Worm (Caenorhabditis elegans): ENCODE results near the gene Y44A6C.2.
A peak's percentile ranks its signal among the peaks of the same experiment; 100 is the strongest.

Y44A6C.2 gene

ce11 chrV:20746805-20747204 is 24.8 kb downstream of the Y44A6C.2 start:
- TF ChIP-seq flt-1 (GFP tag; IDR thresholded peaks at IDR 0.05) = no peak
- TF ChIP-seq ref-1 (GFP tag; conservative IDR thresholded peaks at IDR 0.05) = no peak
- no peak for TF ChIP-seq ztf-29 (GFP tag; IDR thresholded peaks at IDR 0.05)
- no peak for TF ChIP-seq tab-1 (GFP tag; IDR thresholded peaks at IDR 0.05)
- TF ChIP-seq T22C8.4 (GFP tag; IDR thresholded peaks at IDR 0.05) = no peak
- no peak for TF ChIP-seq med-1 (GFP tag; optimal IDR thresholded peaks at IDR 0.05; ENCODE audit: insufficient read depth)
- TF ChIP-seq cog-1 (tag; optimal IDR thresholded peaks at IDR 0.05) = no peak
- no peak for TF ChIP-seq klf-2 (GFP tag; conservative IDR thresholded peaks at IDR 0.05)
- TF ChIP-seq ztf-23 (GFP tag; IDR thresholded peaks at IDR 0.05) = no peak

DNA sequence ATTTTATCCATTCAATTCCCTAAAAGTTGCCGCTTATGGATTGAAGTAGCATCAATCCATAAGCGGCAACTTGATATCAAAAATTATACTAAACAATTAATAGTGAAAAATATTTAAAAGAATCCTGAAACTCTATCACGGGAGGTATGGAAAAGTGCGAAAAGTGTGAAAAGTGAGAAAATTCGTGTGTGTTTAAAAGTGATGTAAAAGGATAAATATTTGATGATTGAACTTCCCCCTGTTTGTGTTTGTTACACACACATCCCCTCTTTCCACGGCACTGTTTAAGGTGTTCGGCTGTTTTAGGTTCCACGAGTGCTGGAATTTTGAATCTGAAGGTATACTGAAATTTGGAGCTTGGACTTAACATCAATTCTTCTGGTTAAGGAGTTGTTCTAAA is 25.9 kb downstream of the Y44A6C.2 start:
- TF ChIP-seq ztf-23 (GFP tag; IDR thresholded peaks at IDR 0.05) = no peak

ce11 chrV:20749098-20749497 is 27.1 kb downstream of the Y44A6C.2 start:
- TF ChIP-seq ref-1 (GFP tag; conservative IDR thresholded peaks at IDR 0.05) (no peak), ztf-23 (GFP tag; IDR thresholded peaks at IDR 0.05) (no peak), cog-1 (tag; optimal IDR thresholded peaks at IDR 0.05) (no peak), T22C8.4 (GFP tag; IDR thresholded peaks at IDR 0.05) (no peak), tab-1 (GFP tag; IDR thresholded peaks at IDR 0.05) (no peak), ztf-29 (GFP tag; IDR thresholded peaks at IDR 0.05) (no peak), flt-1 (GFP tag; IDR thresholded peaks at IDR 0.05) (no peak), med-1 (GFP tag; optimal IDR thresholded peaks at IDR 0.05; ENCODE audit: insufficient read depth) (no peak), klf-2 (GFP tag; conservative IDR thresholded peaks at IDR 0.05) (no peak)

- TF ChIP-seq tab-1 (GFP tag; IDR thresholded peaks at IDR 0.05) (no peak), ztf-29 (GFP tag; IDR thresholded peaks at IDR 0.05) (0 out of 2 replicates have a peak, but pooled peaks have one; percentile 39)
Observed at ce11 chrV:20752609-20753102, 30.6 kb downstream of the Y44A6C.2 start, which contains the start of gene pha-4. pha-4 (plus strand) TSS chrV:20753052.

DNA sequence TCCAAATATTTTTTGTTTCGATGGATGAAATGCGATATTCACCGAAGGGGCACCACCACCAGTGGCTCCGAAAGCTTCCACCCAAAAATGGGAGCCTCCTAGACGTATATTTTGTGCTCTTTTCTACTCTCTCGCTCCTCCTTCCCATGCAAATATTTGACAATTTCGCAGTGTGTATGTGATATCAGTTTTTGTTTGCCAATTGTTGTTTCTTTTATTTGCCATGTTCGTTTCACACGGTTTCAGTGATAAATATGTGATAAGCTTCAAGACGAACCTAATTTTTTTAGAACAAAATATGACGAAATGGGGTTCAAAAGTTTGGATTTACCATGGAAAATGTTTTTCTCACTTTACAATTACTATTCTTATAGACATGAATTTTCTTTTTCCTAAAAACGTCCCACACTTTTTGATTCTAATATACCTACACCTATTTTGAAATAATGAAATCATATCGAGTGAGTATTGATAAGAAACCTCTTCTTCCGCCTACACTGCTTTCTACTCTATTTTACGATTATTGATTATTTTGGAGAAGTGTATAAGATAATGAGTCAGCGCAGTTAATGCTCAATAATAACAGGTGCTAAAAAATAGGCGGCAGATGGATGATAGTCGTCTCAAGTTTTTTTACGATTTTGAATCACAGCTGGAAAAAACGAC is 31.9 kb downstream of the Y44A6C.2 start:
- TF ChIP-seq ref-1 (GFP tag; conservative IDR thresholded peaks at IDR 0.05) (no peak), flt-1 (GFP tag; IDR thresholded peaks at IDR 0.05) (no peak), ztf-29 (GFP tag; IDR thresholded peaks at IDR 0.05) (no peak), klf-2 (GFP tag; conservative IDR thresholded peaks at IDR 0.05) (no peak), med-1 (GFP tag; optimal IDR thresholded peaks at IDR 0.05; ENCODE audit: insufficient read depth) (no peak), T22C8.4 (GFP tag; IDR thresholded peaks at IDR 0.05) (no peak), cog-1 (tag; optimal IDR thresholded peaks at IDR 0.05) (no peak), ztf-23 (GFP tag; IDR thresholded peaks at IDR 0.05) (no peak), tab-1 (GFP tag; IDR thresholded peaks at IDR 0.05) (no peak)

ce11 chrV:20755494-20755893 is 33.5 kb downstream of the Y44A6C.2 start:
- TF ChIP-seq med-1 (GFP tag; optimal IDR thresholded peaks at IDR 0.05; ENCODE audit: insufficient read depth) (no peak), tab-1 (GFP tag; IDR thresholded peaks at IDR 0.05) (no peak), ref-1 (GFP tag; conservative IDR thresholded peaks at IDR 0.05) (no peak), flt-1 (GFP tag; IDR thresholded peaks at IDR 0.05) (no peak), ztf-29 (GFP tag; IDR thresholded peaks at IDR 0.05) (no peak), klf-2 (GFP tag; conservative IDR thresholded peaks at IDR 0.05) (no peak), T22C8.4 (GFP tag; IDR thresholded peaks at IDR 0.05) (no peak), cog-1 (tag; optimal IDR thresholded peaks at IDR 0.05) (no peak), ztf-23 (GFP tag; IDR thresholded peaks at IDR 0.05) (no peak)

DNA sequence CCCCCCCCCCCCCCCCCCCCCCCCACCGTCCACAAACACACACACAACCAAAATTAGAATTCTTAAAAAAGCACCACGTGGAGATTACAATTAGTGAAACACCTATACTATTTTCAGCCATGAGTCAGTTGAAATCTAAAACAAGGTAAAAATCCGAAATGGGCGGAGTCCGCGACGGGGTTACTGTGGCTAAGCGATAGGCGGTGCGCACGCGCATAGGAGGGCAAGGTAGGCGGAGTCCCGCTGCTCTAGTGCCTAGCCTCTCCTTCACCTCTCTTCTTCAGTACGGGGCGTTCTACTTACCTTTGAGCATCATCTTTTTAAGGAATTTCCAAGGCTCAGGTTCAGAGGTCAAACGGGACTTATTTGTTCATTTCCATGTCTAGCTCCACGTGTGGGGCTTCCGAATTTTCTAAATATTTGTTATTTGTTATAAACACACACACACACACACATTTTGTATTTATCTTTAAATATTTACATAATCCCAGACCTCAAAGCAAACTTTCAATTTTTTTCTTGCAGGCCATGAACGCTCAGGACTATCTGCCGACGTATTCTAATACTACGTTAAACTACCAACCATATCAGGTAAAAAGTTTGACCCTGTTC is 34.5 kb downstream of the Y44A6C.2 start:
- no peak for TF ChIP-seq ztf-23 (GFP tag; IDR thresholded peaks at IDR 0.05)
- TF ChIP-seq ref-1 (GFP tag; conservative IDR thresholded peaks at IDR 0.05) = no peak
- no peak for TF ChIP-seq ztf-29 (GFP tag; IDR thresholded peaks at IDR 0.05)
- TF ChIP-seq tab-1 (GFP tag; IDR thresholded peaks at IDR 0.05) = no peak
- TF ChIP-seq flt-1 (GFP tag; IDR thresholded peaks at IDR 0.05) = no peak
- TF ChIP-seq klf-2 (GFP tag; conservative IDR thresholded peaks at IDR 0.05) = no peak
- TF ChIP-seq med-1 (GFP tag; optimal IDR thresholded peaks at IDR 0.05; ENCODE audit: insufficient read depth) = no peak
- no peak for TF ChIP-seq cog-1 (tag; optimal IDR thresholded peaks at IDR 0.05)
- TF ChIP-seq T22C8.4 (GFP tag; IDR thresholded peaks at IDR 0.05) = no peak

DNA sequence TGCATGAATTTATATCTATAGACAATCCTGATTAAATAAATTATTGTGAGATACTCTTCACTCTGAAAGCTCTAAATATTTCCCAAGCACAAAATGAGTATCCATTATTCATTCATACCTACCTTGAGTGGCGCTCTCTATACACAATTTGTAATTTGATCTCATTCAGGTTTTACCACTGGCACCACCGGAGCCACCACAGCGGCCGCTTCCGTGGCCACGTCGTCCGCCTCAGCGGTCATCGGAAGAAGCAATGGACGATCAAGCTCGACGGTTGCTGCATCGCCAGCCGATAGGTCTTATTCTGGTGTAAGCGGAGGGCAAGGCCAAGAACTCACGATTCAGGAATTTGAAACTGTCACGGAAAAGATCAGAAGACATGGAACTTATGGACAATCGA is 35.2 kb downstream of the Y44A6C.2 start:
- TF ChIP-seq tab-1 (GFP tag; IDR thresholded peaks at IDR 0.05) (no peak), klf-2 (GFP tag; conservative IDR thresholded peaks at IDR 0.05) (no peak), cog-1 (tag; optimal IDR thresholded peaks at IDR 0.05) (no peak), flt-1 (GFP tag; IDR thresholded peaks at IDR 0.05) (no peak), ztf-23 (GFP tag; IDR thresholded peaks at IDR 0.05) (no peak), ztf-29 (GFP tag; IDR thresholded peaks at IDR 0.05) (no peak), med-1 (GFP tag; optimal IDR thresholded peaks at IDR 0.05; ENCODE audit: insufficient read depth) (no peak), ref-1 (GFP tag; conservative IDR thresholded peaks at IDR 0.05) (no peak), T22C8.4 (GFP tag; IDR thresholded peaks at IDR 0.05) (no peak)

DNA sequence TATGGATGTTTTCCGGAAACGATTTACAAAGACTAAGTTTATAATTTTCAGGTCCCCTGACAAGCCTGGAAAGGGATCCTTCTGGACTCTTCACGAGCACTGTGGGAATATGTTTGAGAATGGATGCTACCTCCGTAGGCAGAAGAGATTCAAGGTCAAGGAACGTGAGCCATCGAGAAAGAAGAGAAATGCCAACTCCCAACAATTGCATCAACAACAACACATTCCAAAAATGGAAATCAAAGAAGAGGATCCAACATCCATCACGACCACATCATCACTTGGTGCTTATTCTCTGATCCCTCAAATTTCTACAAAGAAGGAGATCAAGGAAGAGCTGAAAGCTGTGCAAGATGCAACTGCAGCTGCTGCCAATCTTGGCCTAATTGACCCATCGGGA is 36.1 kb downstream of the Y44A6C.2 start:
- TF ChIP-seq tab-1 (GFP tag; IDR thresholded peaks at IDR 0.05) (no peak), cog-1 (tag; optimal IDR thresholded peaks at IDR 0.05) (no peak), ref-1 (GFP tag; conservative IDR thresholded peaks at IDR 0.05) (no peak), med-1 (GFP tag; optimal IDR thresholded peaks at IDR 0.05; ENCODE audit: insufficient read depth) (no peak), flt-1 (GFP tag; IDR thresholded peaks at IDR 0.05) (no peak), T22C8.4 (GFP tag; IDR thresholded peaks at IDR 0.05) (no peak), ztf-23 (GFP tag; IDR thresholded peaks at IDR 0.05) (no peak), klf-2 (GFP tag; conservative IDR thresholded peaks at IDR 0.05) (no peak), ztf-29 (GFP tag; IDR thresholded peaks at IDR 0.05) (no peak)

DNA sequence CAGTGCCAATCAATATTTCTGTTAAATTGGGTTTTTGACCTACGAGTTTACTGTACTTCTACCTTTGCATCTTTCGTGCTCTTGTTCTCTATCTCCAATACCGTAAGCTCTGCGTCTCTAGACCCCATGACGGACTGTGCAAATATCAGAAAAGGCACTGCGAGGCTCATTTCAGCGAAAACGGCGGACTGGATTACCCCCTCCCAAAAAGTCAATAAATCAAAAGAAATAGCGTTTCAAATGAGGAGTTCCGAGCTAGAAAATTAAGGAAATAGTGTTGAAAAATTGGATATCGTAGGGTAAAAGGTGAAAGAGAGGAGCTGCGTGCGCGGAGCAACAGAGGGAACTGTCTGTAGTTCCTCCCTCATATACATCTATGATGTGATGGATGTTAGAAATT is 39.7 kb downstream of the Y44A6C.2 start:
- no peak for TF ChIP-seq ref-1 (GFP tag; conservative IDR thresholded peaks at IDR 0.05)
- TF ChIP-seq klf-2 (GFP tag; conservative IDR thresholded peaks at IDR 0.05) = no peak
